Worm (Caenorhabditis elegans): ENCODE results near the gene F20C5.7.
A peak's percentile ranks its signal among the peaks of the same experiment; 100 is the strongest.

The F20C5.7 gene

ce11 chrIV:8761896-8762295 lies 16.4 kb upstream of the F20C5.7 start, which contains the start of the genes F20C5.11 and klp-11:
TSS of gene F20C5.11 (minus strand) at chrIV:8761996.
TSS of gene klp-11 (minus strand) at chrIV:8762066.
- no peak for TF ChIP-seq hlh-15 (tag; optimal IDR thresholded peaks at IDR 0.05)
- TF ChIP-seq fkh-10 (GFP tag; optimal IDR thresholded peaks at IDR 0.05) = no peak
- no peak for TF ChIP-seq pat-9 (tag; optimal IDR thresholded peaks at IDR 0.05)
- no peak for TF ChIP-seq pha-4 (tag; optimal IDR thresholded peaks at IDR 0.05)
- TF ChIP-seq mec-3 (tag; optimal IDR thresholded peaks at IDR 0.05; ENCODE audit: borderline replicate concordance) = no peak
- no peak for TF ChIP-seq ref-2 (tag; optimal IDR thresholded peaks at IDR 0.05)
- no peak for TF ChIP-seq elt-4 (tag; optimal IDR thresholded peaks at IDR 0.05)
- TF ChIP-seq madf-2 (tag; optimal IDR thresholded peaks at IDR 0.05) = no peak
- TF ChIP-seq ama-1 (optimal IDR thresholded peaks at IDR 0.05) = no peak
- TF ChIP-seq sox-4 (tag; optimal IDR thresholded peaks at IDR 0.05) = no peak
- TF ChIP-seq T23F11.4 (GFP tag; optimal IDR thresholded peaks at IDR 0.05) = no peak
- no peak for TF ChIP-seq hlh-8 (tag; optimal IDR thresholded peaks at IDR 0.05)

DNA sequence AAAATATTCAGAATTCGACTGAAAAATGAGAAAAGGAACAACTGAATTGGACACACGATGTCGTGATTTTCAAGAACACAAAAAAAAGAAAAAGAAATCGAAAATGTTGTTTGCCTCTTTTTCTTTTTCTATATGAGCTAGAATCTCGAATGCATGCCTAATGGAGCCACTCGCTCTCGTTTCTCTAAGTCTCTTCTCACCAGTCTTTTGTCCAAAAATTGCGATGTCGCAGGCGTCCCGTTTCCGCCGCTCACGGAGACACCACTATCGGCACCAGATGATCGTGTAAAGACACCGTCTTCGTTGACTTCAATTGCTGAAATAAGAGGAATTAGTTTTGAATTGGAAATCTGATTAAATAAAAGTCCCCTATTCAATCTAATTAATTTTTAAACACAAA lies 13.1 kb upstream of the F20C5.7 start:
- TF ChIP-seq che-1 (tag; optimal IDR thresholded peaks at IDR 0.05) = no peak
- no peak for TF ChIP-seq tbx-2 (tag; optimal IDR thresholded peaks at IDR 0.05)
- TF ChIP-seq hlh-6 (tag; optimal IDR thresholded peaks at IDR 0.05) = no peak
- TF ChIP-seq ceh-31 (tag; optimal IDR thresholded peaks at IDR 0.05) = peak; percentile 17
- TF ChIP-seq nfya-1 (tag; optimal IDR thresholded peaks at IDR 0.05) = peak; percentile 25
- TF ChIP-seq madf-2 (tag; optimal IDR thresholded peaks at IDR 0.05) = no peak
- TF ChIP-seq unc-42 (tag; optimal IDR thresholded peaks at IDR 0.05) = peak; percentile 35
- peak; percentile 4 for TF ChIP-seq ceh-14 (tag; optimal IDR thresholded peaks at IDR 0.05)
- no peak for TF ChIP-seq gmeb-2 (tag; optimal IDR thresholded peaks at IDR 0.05)
- TF ChIP-seq ceh-22 (tag; optimal IDR thresholded peaks at IDR 0.05) = no peak
- no peak for TF ChIP-seq ceh-9 (tag; optimal IDR thresholded peaks at IDR 0.05)
- no peak for TF ChIP-seq unc-86 (tag; optimal IDR thresholded peaks at IDR 0.05)
- TF ChIP-seq pqm-1 (tag; optimal IDR thresholded peaks at IDR 0.05) = no peak
- no peak for TF ChIP-seq ceh-24 (tag; optimal IDR thresholded peaks at IDR 0.05)
- TF ChIP-seq tbx-7 (tag; optimal IDR thresholded peaks at IDR 0.05) = no peak
- no peak for TF ChIP-seq elt-4 (tag; optimal IDR thresholded peaks at IDR 0.05)
- no peak for TF ChIP-seq ref-2 (tag; optimal IDR thresholded peaks at IDR 0.05)
- no peak for TF ChIP-seq syd-9 (tag; optimal IDR thresholded peaks at IDR 0.05)
- TF ChIP-seq ets-4 (tag; optimal IDR thresholded peaks at IDR 0.05) = no peak
- TF ChIP-seq nhr-232 (tag; optimal IDR thresholded peaks at IDR 0.05) = no peak
- TF ChIP-seq ama-1 (optimal IDR thresholded peaks at IDR 0.05) = no peak
- no peak for TF ChIP-seq pha-2 (tag; optimal IDR thresholded peaks at IDR 0.05)

DNA sequence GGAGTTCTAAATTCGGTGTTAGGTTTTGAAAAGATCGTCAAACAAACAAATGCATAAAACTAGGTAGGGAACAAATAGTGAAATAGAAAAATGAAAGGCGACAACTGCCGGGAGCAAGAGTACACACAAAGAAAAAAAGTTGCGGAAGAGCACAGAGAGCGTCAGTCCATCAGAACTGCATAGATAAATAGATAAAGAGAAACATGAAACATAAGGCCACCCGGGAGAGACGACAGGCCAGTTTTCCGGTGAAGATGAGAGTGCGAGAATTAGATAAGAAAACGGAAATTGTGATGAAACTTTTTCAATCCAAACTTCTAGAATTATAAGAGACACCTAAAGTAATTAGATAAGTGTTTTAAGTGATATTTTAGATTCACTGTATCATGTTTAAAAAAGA lies 12.2 kb upstream of the F20C5.7 start:
- TF ChIP-seq zip-5 (tag; optimal IDR thresholded peaks at IDR 0.05) (no peak), ceh-18 (tag; optimal IDR thresholded peaks at IDR 0.05) (peak; percentile 14), eyg-1 (tag; optimal IDR thresholded peaks at IDR 0.05) (no peak), pag-3 (tag; optimal IDR thresholded peaks at IDR 0.05; ENCODE audit: borderline replicate concordance) (no peak), ceh-24 (tag; optimal IDR thresholded peaks at IDR 0.05) (no peak), K09A11.1 (tag; optimal IDR thresholded peaks at IDR 0.05; ENCODE audit: insufficient read depth) (no peak), unc-42 (tag; optimal IDR thresholded peaks at IDR 0.05) (peak; percentile 19), elt-4 (tag; optimal IDR thresholded peaks at IDR 0.05) (no peak)

- TF ChIP-seq pha-2 (tag; optimal IDR thresholded peaks at IDR 0.05) = no peak
- no peak for TF ChIP-seq dve-1 (tag; optimal IDR thresholded peaks at IDR 0.05)
- no peak for TF ChIP-seq rnt-1 (tag; optimal IDR thresholded peaks at IDR 0.05)
- no peak for TF ChIP-seq hlh-6 (tag; optimal IDR thresholded peaks at IDR 0.05)
- TF ChIP-seq eyg-1 (tag; optimal IDR thresholded peaks at IDR 0.05) = no peak
- no peak for TF ChIP-seq ceh-30 (tag; optimal IDR thresholded peaks at IDR 0.05)
- TF ChIP-seq ceh-48 (tag; optimal IDR thresholded peaks at IDR 0.05) = no peak
- no peak for TF ChIP-seq lim-6 (tag; optimal IDR thresholded peaks at IDR 0.05)
- no peak for TF ChIP-seq hlh-15 (tag; optimal IDR thresholded peaks at IDR 0.05)
- TF ChIP-seq tbx-2 (tag; optimal IDR thresholded peaks at IDR 0.05) = no peak
- TF ChIP-seq K02D7.2 (tag; optimal IDR thresholded peaks at IDR 0.05) = no peak
- TF ChIP-seq fkh-6 (tag; optimal IDR thresholded peaks at IDR 0.05) = no peak
Observed at ce11 chrIV:8754727-8755126, 9.2 kb upstream of the F20C5.7 start, which contains the start of gene elli-1. TSS of gene elli-1 (minus strand) at chrIV:8754827.
